Fruit fly (Drosophila melanogaster) whole organism, embryonic: ENCODE data around the gene CG3091.

Experiments used
- ATbp ChIP-seq: fragments of 200-800 bp; sonication (Bioruptor generic); optimal IDR thresholded peaks from 2 replicates; lab custom pipeline; 2017; ENCODE audit warnings: missing biosample characterization, mild to moderate bottlenecking, missing genetic modification characterization, missing genetic modification reagents
- Blimp-1 ChIP-seq: fragments of 200-800 bp; sonication (Bioruptor generic); optimal IDR thresholded peaks from 3 replicates; lab custom pipeline; 2018; ENCODE audit warnings: missing biosample characterization, missing genetic modification characterization, mild to moderate bottlenecking, moderate library complexity, missing genetic modification reagents
- C15 ChIP-seq: fragments of 200-800 bp; sonication (Bioruptor generic); IDR thresholded peaks from 3 replicates; pipeline ENCODE4 v1.3.6; 2022; ENCODE audit warnings: missing biosample characterization, missing genetic modification characterization
- CG10979 ChIP-seq: fragments of 200-800 bp; sonication (Bioruptor generic); optimal IDR thresholded peaks from 2 replicates; lab custom pipeline; 2018; ENCODE audit warnings: missing biosample characterization, mild to moderate bottlenecking, missing genetic modification characterization, moderate library complexity
- CG11085 ChIP-seq: fragments of 200-800 bp; sonication (Bioruptor generic); IDR thresholded peaks from 2 replicates; pipeline ENCODE4 v1.3.6; 2022; ENCODE audit warnings: missing biosample characterization, missing genetic modification characterization
- CG11504 ChIP-seq: fragments of 200-800 bp; sonication (Bioruptor generic); optimal IDR thresholded peaks from 3 replicates; lab custom pipeline; 2019; ENCODE audit warnings: missing biosample characterization, mild to moderate bottlenecking, missing genetic modification characterization, moderate library complexity
- CG1603 ChIP-seq: fragments of 200-800 bp; sonication (Bioruptor generic); optimal IDR thresholded peaks from 2 replicates; lab custom pipeline; 2019; ENCODE audit warnings: missing biosample characterization, mild to moderate bottlenecking, missing genetic modification characterization, moderate library complexity
- CG2116 ChIP-seq: fragments of 200-800 bp; sonication (Bioruptor generic); optimal IDR thresholded peaks from 3 replicates; lab custom pipeline; 2018; ENCODE audit warnings: missing biosample characterization, mild to moderate bottlenecking, missing genetic modification characterization
- CG2678 ChIP-seq: fragments of 200-800 bp; sonication (Bioruptor generic); optimal IDR thresholded peaks from 3 replicates; lab custom pipeline; 2019; ENCODE audit warnings: missing biosample characterization, mild to moderate bottlenecking, missing genetic modification characterization, moderate library complexity
- CG2712 ChIP-seq: fragments of 200-800 bp; optimal IDR thresholded peaks from 3 replicates; lab custom pipeline; 2019; ENCODE audit warnings: missing biosample characterization, mild to moderate bottlenecking, missing genetic modification characterization, moderate library complexity
- CG2889 ChIP-seq: fragments of 200-800 bp; sonication (Bioruptor generic); IDR thresholded peaks from 3 replicates; pipeline ENCODE4 v1.3.6; 2022; ENCODE audit warnings: missing biosample characterization, missing genetic modification characterization
- CG31224 ChIP-seq: fragments of 200-800 bp; sonication (Bioruptor generic); IDR thresholded peaks from 2 replicates; pipeline ENCODE4 v1.3.6; 2022; ENCODE audit warnings: missing biosample characterization, missing genetic modification characterization
- CG31441 ChIP-seq: fragments of 200-800 bp; sonication (Bioruptor generic); IDR thresholded peaks from 2 replicates; pipeline ENCODE4 v1.3.6; 2022; ENCODE audit warnings: missing biosample characterization, missing genetic modification characterization
- CG34224 ChIP-seq: fragments of 200-800 bp; sonication (Bioruptor generic); IDR thresholded peaks from 3 replicates; pipeline ENCODE4 v1.3.6; 2022; ENCODE audit warnings: missing biosample characterization, missing genetic modification characterization; ENCODE audit not compliant: partially characterized antibody
- CG3838 ChIP-seq: fragments of 200-800 bp; sonication (Bioruptor generic); optimal IDR thresholded peaks from 3 replicates; lab custom pipeline; 2016; ENCODE audit warnings: missing biosample characterization, missing genetic modification characterization
- CG7556 ChIP-seq: fragments of 200-800 bp; sonication (Bioruptor generic); optimal IDR thresholded peaks from 2 replicates; lab custom pipeline; 2017; ENCODE audit warnings: missing biosample characterization, mild to moderate bottlenecking, missing genetic modification characterization
- CG7839 ChIP-seq: fragments of 200-800 bp; sonication (Bioruptor generic); optimal IDR thresholded peaks from 3 replicates; lab custom pipeline; 2018; ENCODE audit warnings: missing biosample characterization, mild to moderate bottlenecking, missing genetic modification characterization, moderate library complexity
- CG7987 ChIP-seq: fragments of 200-800 bp; sonication (Bioruptor generic); optimal IDR thresholded peaks from 2 replicates; lab custom pipeline; 2018; ENCODE audit warnings: missing biosample characterization, mild to moderate bottlenecking, missing genetic modification characterization, moderate library complexity
- CG8281 ChIP-seq: fragments of 200-800 bp; sonication (Bioruptor generic); optimal IDR thresholded peaks from 2 replicates; lab custom pipeline; 2018; ENCODE audit warnings: missing biosample characterization, mild to moderate bottlenecking, missing genetic modification characterization, moderate library complexity
- CG8388 ChIP-seq: fragments of 200-800 bp; sonication (Bioruptor generic); optimal IDR thresholded peaks from 2 replicates; lab custom pipeline; 2019; ENCODE audit warnings: missing biosample characterization, mild to moderate bottlenecking, missing genetic modification characterization, moderate library complexity
- CHES-1-like ChIP-seq: fragments of 200-800 bp; sonication (Bioruptor generic); optimal IDR thresholded peaks from 2 replicates; lab custom pipeline; 2016; ENCODE audit warnings: missing biosample characterization, missing genetic modification characterization
- Dp ChIP-seq: fragments of 200-800 bp; sonication (Bioruptor generic); optimal IDR thresholded peaks from 2 replicates; lab custom pipeline; 2018; ENCODE audit warnings: missing biosample characterization, mild to moderate bottlenecking, missing genetic modification characterization, moderate library complexity
- Drgx ChIP-seq: fragments of 200-800 bp; sonication (Bioruptor generic); IDR thresholded peaks from 2 replicates; pipeline ENCODE4 v1.3.6; 2022; ENCODE audit warnings: missing biosample characterization, missing genetic modification characterization
- Elba2 ChIP-seq: fragments of 200-800 bp; sonication (Bioruptor generic); optimal IDR thresholded peaks from 3 replicates; lab custom pipeline; 2016; ENCODE audit warnings: missing biosample characterization, missing genetic modification characterization
- HmgZ ChIP-seq: fragments of 200-800 bp; sonication (Bioruptor generic); optimal IDR thresholded peaks from 2 replicates; lab custom pipeline; 2018; ENCODE audit warnings: missing biosample characterization, mild to moderate bottlenecking, missing genetic modification characterization
- Mrtf ChIP-seq: fragments of 200-800 bp; sonication (Bioruptor generic); IDR thresholded peaks from 3 replicates; pipeline ENCODE4 v1.3.6; 2022; ENCODE audit warnings: missing biosample characterization, missing genetic modification characterization
- NC2β ChIP-seq: fragments of 200-800 bp; sonication (Bioruptor generic); optimal IDR thresholded peaks from 2 replicates; lab custom pipeline; 2016; ENCODE audit warnings: missing biosample characterization, missing genetic modification characterization
- Oli ChIP-seq: fragments of 200-800 bp; sonication (Bioruptor generic); optimal IDR thresholded peaks from 2 replicates; lab custom pipeline; 2018; ENCODE audit warnings: missing biosample characterization, mild to moderate bottlenecking, missing genetic modification characterization, moderate library complexity
- Ssrp ChIP-seq: fragments of 200-800 bp; sonication (Bioruptor generic); optimal IDR thresholded peaks from 2 replicates; lab custom pipeline; 2018; ENCODE audit warnings: missing biosample characterization, mild to moderate bottlenecking, missing genetic modification characterization, moderate library complexity
- br ChIP-seq: fragments of >200 bp; optimal IDR thresholded peaks from 2 replicates; lab custom pipeline; 2017
- cato ChIP-seq: fragments of 200-800 bp; sonication (Bioruptor generic); optimal IDR thresholded peaks from 2 replicates; lab custom pipeline; 2016; ENCODE audit warnings: missing biosample characterization, missing genetic modification characterization, borderline replicate concordance
- emc ChIP-seq: fragments of 200-800 bp; sonication (Bioruptor generic); optimal IDR thresholded peaks from 2 replicates; lab custom pipeline; 2016; ENCODE audit warnings: missing biosample characterization, missing genetic modification characterization
- fd96Cb ChIP-seq: fragments of 200-800 bp; sonication (Bioruptor generic); optimal IDR thresholded peaks from 2 replicates; lab custom pipeline; 2018; ENCODE audit warnings: missing biosample characterization, mild to moderate bottlenecking, missing genetic modification characterization, moderate library complexity
- hkb ChIP-seq, 2 experiments: fragments of 200-800 bp in 1 of 2; fragments of >200 bp in 1 of 2; sonication (Bioruptor generic) in 1 of 2; IDR thresholded peaks in 1 of 2; optimal IDR thresholded peaks in 1 of 2; 2 replicates each; pipeline versions ENCODE4 v1.3.6 to Lab custom; 2017 to 2022; ENCODE audit warnings: missing biosample characterization in 1 of 2, missing genetic modification characterization in 1 of 2
- insv ChIP-seq, 2 experiments: fragments of 200-800 bp; sonication (Bioruptor generic); optimal IDR thresholded peaks; 3 replicates each; lab custom pipeline; 2016 to 2018; ENCODE audit warnings: missing biosample characterization in 2 of 2, missing genetic modification characterization in 2 of 2
- lmd ChIP-seq: fragments of 200-800 bp; sonication (Bioruptor generic); IDR thresholded peaks from 2 replicates; pipeline ENCODE4 v1.3.6; 2022; ENCODE audit warnings: missing biosample characterization, missing genetic modification characterization
- nmo ChIP-seq: fragments of 200-800 bp; sonication (Bioruptor generic); optimal IDR thresholded peaks from 2 replicates; lab custom pipeline; 2018; ENCODE audit warnings: missing biosample characterization, mild to moderate bottlenecking, missing genetic modification characterization, moderate library complexity
- phol ChIP-seq: fragments of 200-800 bp; sonication (Bioruptor generic); optimal IDR thresholded peaks from 3 replicates; lab custom pipeline; 2018; ENCODE audit warnings: missing biosample characterization, mild to moderate bottlenecking, missing genetic modification characterization, moderate library complexity
- prd ChIP-seq, 3 experiments: fragments of >200 bp in 2 of 3; fragments of 200-800 bp in 1 of 3; sonication (Bioruptor generic) in 1 of 3; optimal IDR thresholded peaks in 2 of 3; IDR thresholded peaks in 1 of 3; 2 replicates in 2 of 3; 3 replicates in 1 of 3; pipeline versions ENCODE4 v1.3.6 to Lab custom; 2017 to 2022; ENCODE audit warnings: missing biosample characterization in 1 of 3, missing genetic modification characterization in 1 of 3
- rib ChIP-seq: fragments of 200-800 bp; sonication (Bioruptor generic); IDR thresholded peaks from 2 replicates; pipeline ENCODE4 v1.3.6; 2022; ENCODE audit warnings: missing biosample characterization, missing genetic modification characterization
- sd ChIP-seq: fragments of 200-800 bp; sonication (Bioruptor generic); optimal IDR thresholded peaks from 3 replicates; lab custom pipeline; 2018; ENCODE audit warnings: missing biosample characterization, mild to moderate bottlenecking, missing genetic modification characterization, moderate library complexity
- seq ChIP-seq: fragments of 200-800 bp; sonication (Bioruptor generic); IDR thresholded peaks from 2 replicates; pipeline ENCODE4 v1.3.6; 2022; ENCODE audit warnings: missing biosample characterization, missing genetic modification characterization
- sim ChIP-seq: fragments of 200-800 bp; sonication (Bioruptor generic); IDR thresholded peaks from 2 replicates; pipeline ENCODE4 v1.3.6; 2022; ENCODE audit warnings: missing biosample characterization, missing genetic modification characterization
- stwl ChIP-seq: fragments of 200-800 bp; sonication (Bioruptor generic); optimal IDR thresholded peaks from 3 replicates; lab custom pipeline; 2018; ENCODE audit warnings: missing biosample characterization, mild to moderate bottlenecking, missing genetic modification characterization, moderate library complexity
- trh ChIP-seq: fragments of 200-800 bp; sonication (Bioruptor generic); optimal IDR thresholded peaks from 2 replicates; lab custom pipeline; 2016; ENCODE audit warnings: missing biosample characterization, missing genetic modification characterization
- usp ChIP-seq: fragments of >200 bp; optimal IDR thresholded peaks from 2 replicates; lab custom pipeline; 2017; ENCODE audit warnings: missing biosample characterization, missing genetic modification characterization
- vvl ChIP-seq: fragments of 200-800 bp; sonication (Bioruptor generic); IDR thresholded peaks from 2 replicates; pipeline ENCODE4 v1.3.6; 2022; ENCODE audit warnings: missing biosample characterization, missing genetic modification characterization
- zen ChIP-seq: fragments of 200-800 bp; sonication (Bioruptor generic); optimal IDR thresholded peaks from 3 replicates; lab custom pipeline; 2018; ENCODE audit warnings: missing biosample characterization, mild to moderate bottlenecking, missing genetic modification characterization, moderate library complexity

The CG3091 gene

dm6 chrX:2221598-2221997 is 32.4 kb downstream of the CG3091 start:
- peak; percentile 57 to 95 for TF ChIP-seq insv (GFP tag; optimal IDR thresholded peaks at IDR 0.05; lab: Kevin White, UChicago)
- peak; percentile 61 for TF ChIP-seq Elba2 (GFP tag; lab: Kevin White, UChicago)
- no peak for TF ChIP-seq stwl (tag; lab: Kevin White, UChicago)
- TF ChIP-seq sd (tag; lab: Kevin White, UChicago), result no peak
- TF ChIP-seq zen (tag; lab: Kevin White, UChicago), result peak; percentile 18
- TF ChIP-seq CG11504 (tag; lab: Kevin White, UChicago), result peak; percentile 41
- no peak for TF ChIP-seq CG2116 (GFP tag; lab: Kevin White, UChicago)
- TF ChIP-seq trh (GFP tag; lab: Kevin White, UChicago), result no peak

DNA sequence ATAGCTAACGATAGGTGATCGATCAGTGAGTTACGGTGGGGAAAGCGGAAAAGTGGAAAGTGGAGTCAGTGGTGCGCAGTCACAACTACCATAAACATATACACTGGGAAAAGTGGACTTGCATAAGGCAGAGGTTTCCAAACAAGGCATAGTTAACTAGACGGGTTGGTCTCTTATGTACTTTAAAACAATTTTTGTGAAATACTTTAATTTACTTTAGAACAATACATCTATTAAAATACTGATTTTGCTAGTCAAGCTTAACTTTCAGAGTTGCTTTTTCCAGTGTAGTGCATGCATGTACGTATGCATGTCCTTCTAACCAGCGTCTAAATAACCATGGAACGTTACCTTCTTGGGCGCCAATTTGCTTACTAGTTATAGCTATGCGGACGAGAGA is 34.1 kb downstream of the CG3091 start:
- no peak for TF ChIP-seq Mrtf (GFP tag; lab: Robert Waterston, UW)
- TF ChIP-seq lmd (GFP tag; lab: Robert Waterston, UW), result no peak
- TF ChIP-seq sim, result no peak
- peak; percentile 22 for TF ChIP-seq CG7839 (tag; lab: Kevin White, UChicago)
- peak; percentile 41 for TF ChIP-seq CG10979 (tag; lab: Kevin White, UChicago)
- TF ChIP-seq CG7556, result no peak
- peak; percentile 20 for TF ChIP-seq Oli (tag; lab: Kevin White, UChicago)
- TF ChIP-seq HmgZ (tag; lab: Kevin White, UChicago), result no peak
- no peak for TF ChIP-seq CHES-1-like (GFP tag; lab: Kevin White, UChicago)
- TF ChIP-seq CG31224, result no peak
- TF ChIP-seq vvl, result peak; percentile 29; the same call in 1 of the 2 replicates
- TF ChIP-seq prd (optimal IDR thresholded peaks at IDR 0.05; lab: Kevin White, UChicago), result no peak
- TF ChIP-seq prd (GFP tag; IDR thresholded peaks at IDR 0.05; lab: Robert Waterston, UW), result peak; percentile 30; the same call in 1 of the 3 replicates
- no peak for TF ChIP-seq seq (GFP tag; lab: Robert Waterston, UW)
- TF ChIP-seq CG11504 (tag; lab: Kevin White, UChicago), result peak; percentile 21
- peak; percentile 51 for TF ChIP-seq Drgx (GFP tag; lab: Robert Waterston, UW)
- TF ChIP-seq NC2β (GFP tag; lab: Kevin White, UChicago), result no peak
- TF ChIP-seq Ssrp (tag; lab: Kevin White, UChicago), result peak; percentile 9
- no peak for TF ChIP-seq CG11085 (GFP tag; lab: Robert Waterston, UW)
- peak; percentile 12 for TF ChIP-seq fd96Cb (tag; lab: Kevin White, UChicago)
- no peak for TF ChIP-seq rib (GFP tag; lab: Robert Waterston, UW)
- TF ChIP-seq br, result no peak
- peak; percentile 42 for TF ChIP-seq Blimp-1 (GFP tag; lab: Kevin White, UChicago)
- peak; percentile 2 for TF ChIP-seq ATbp
- no peak for TF ChIP-seq emc (GFP tag; lab: Kevin White, UChicago)
- no peak for TF ChIP-seq CG7987 (GFP tag; lab: Kevin White, UChicago)
- no peak for TF ChIP-seq C15 (GFP tag; lab: Robert Waterston, UW)
- peak; percentile 7 for TF ChIP-seq CG2712
- TF ChIP-seq CG2678 (tag; lab: Kevin White, UChicago), result peak; percentile 22
- no peak for TF ChIP-seq CG3838 (GFP tag; lab: Kevin White, UChicago)
- 0 out of 2 replicates have a peak, but pooled peaks have one; percentile 22 for TF ChIP-seq CG31441
- TF ChIP-seq Dp (GFP tag; lab: Kevin White, UChicago), result no peak
- no peak for TF ChIP-seq usp (GFP tag; lab: Kevin White, UChicago)
- no peak for TF ChIP-seq CG34224 (GFP tag; lab: Robert Waterston, UW)
- TF ChIP-seq hkb (optimal IDR thresholded peaks at IDR 0.05; lab: Kevin White, UChicago), result no peak
- 0 out of 2 replicates have a peak, but pooled peaks have one; percentile 9 for TF ChIP-seq hkb (GFP tag; IDR thresholded peaks at IDR 0.05; lab: Robert Waterston, UW)
- TF ChIP-seq nmo (GFP tag; lab: Kevin White, UChicago), result peak; percentile 17
- TF ChIP-seq CG1603 (tag; lab: Kevin White, UChicago), result peak; percentile 41
- no peak for TF ChIP-seq CG8281
- TF ChIP-seq CG8388 (GFP tag; lab: Kevin White, UChicago), result no peak
- no peak for TF ChIP-seq cato (GFP tag; lab: Kevin White, UChicago)
- TF ChIP-seq CG2889 (GFP tag; lab: Robert Waterston, UW), result no peak
- TF ChIP-seq phol (tag; lab: Kevin White, UChicago), result peak; percentile 33
